Fruit fly (Drosophila melanogaster) whole organism: ENCODE measurements around the gene Prp3.

ENCODE experiments used
- CG8478 ChIP-seq: fragments of >200 bp; optimal IDR thresholded peaks from 2 replicates; lab custom pipeline; 2018; ENCODE audit warnings: inconsistent platforms
- Dll ChIP-seq: fragments of >200 bp; optimal IDR thresholded peaks from 2 replicates; lab custom pipeline; 2017
- EcR ChIP-seq, 2 experiments: fragments of >200 bp; optimal IDR thresholded peaks; 2 replicates each; lab custom pipeline; 2017; ENCODE audit warnings: missing biosample characterization in 2 of 2, missing genetic modification characterization in 2 of 2, missing genetic modification reagents in 2 of 2
- psq ChIP-seq: fragments of >200 bp; optimal IDR thresholded peaks from 2 replicates; lab custom pipeline; 2017
- usp ChIP-seq: fragments of >200 bp; optimal IDR thresholded peaks from 2 replicates; lab custom pipeline; 2017; ENCODE audit warnings: missing biosample characterization, missing genetic modification characterization, mixed read lengths

DNA sequence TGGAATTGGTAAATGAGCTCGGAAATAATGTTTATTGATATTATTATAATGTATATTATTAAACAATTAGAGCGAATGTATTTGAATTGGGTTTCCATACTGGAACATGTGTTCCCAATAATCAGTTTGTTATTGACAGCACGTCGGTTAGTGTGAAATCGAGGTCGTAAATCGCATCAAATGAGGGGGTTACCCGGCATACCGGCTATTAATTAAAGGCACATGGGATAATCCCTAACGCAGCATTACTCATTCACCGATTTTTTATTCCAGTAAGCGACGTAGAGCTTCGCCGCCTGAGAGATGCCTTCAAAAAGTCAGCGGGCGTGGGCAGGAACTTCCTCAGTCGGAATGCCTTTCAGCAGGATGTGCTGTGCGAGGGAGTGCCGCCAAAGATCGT, 36.6 kb upstream of the Prp3 start:
- TF ChIP-seq Dll (lab: Kevin White, UChicago) (no peak), usp (no peak), CG8478 (lab: Kevin White, UChicago) (no peak), psq (lab: Kevin White, UChicago) (no peak), EcR (GFP tag; optimal IDR thresholded peaks at IDR 0.05; lab: Kevin White, UChicago) (no peak)
